Worm (Caenorhabditis elegans): ENCODE measurements around the gene srh-73.
"Not testable (repeated sequence)": the region's sequence is repeated elsewhere in the genome, so short reads cannot be mapped to it uniquely, and the experiment has no call there.

Gene srh-73

ce11 chrII:12530958-12531357, 19.0 kb downstream of the srh-73 start, which contains the start of gene srx-120:
Gene srx-120 (plus strand): TSS chrII:12531258.
- TF ChIP-seq tab-1 (GFP tag; IDR thresholded peaks at IDR 0.05) (no peak), flt-1 (GFP tag; IDR thresholded peaks at IDR 0.05) (no peak), ref-1 (GFP tag; conservative IDR thresholded peaks at IDR 0.05) (no peak), med-1 (GFP tag; optimal IDR thresholded peaks at IDR 0.05; ENCODE audit: insufficient read depth) (no peak), ztf-23 (GFP tag; IDR thresholded peaks at IDR 0.05) (no peak), T22C8.4 (GFP tag; IDR thresholded peaks at IDR 0.05) (no peak), klf-2 (GFP tag; conservative IDR thresholded peaks at IDR 0.05) (no peak), cog-1 (tag; optimal IDR thresholded peaks at IDR 0.05) (no peak), ztf-29 (GFP tag; IDR thresholded peaks at IDR 0.05) (no peak)

DNA sequence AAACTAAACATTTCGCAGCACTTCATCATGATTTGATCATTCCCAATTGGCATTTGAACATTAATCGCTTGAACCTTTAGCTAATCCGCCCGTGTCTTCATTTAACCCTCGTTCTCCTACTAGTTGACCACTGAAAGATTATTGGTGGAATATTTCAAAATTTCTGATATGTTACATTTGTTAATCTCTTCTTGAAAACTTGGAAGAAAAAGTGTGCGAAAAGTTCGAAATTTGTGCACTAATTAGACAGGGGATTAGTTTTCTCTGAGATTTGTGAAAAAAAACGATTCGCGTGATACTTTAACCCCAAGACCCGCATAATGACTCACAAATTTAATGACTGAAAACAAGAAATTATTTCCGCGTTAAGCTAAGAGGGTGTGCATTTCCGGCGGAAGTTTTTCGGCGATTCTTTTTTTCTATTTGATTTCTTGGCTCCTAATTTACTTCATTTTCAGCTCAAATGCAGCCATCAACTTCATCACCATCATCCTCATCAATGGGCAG, 23.4 kb downstream of the srh-73 start, which contains the start of gene nimk-1:
TSS of gene nimk-1 (plus strand) at position 457 of the 507 bp plus-strand sequence.
- TF ChIP-seq tab-1 (GFP tag; IDR thresholded peaks at IDR 0.05) (no peak), ztf-23 (GFP tag; IDR thresholded peaks at IDR 0.05) (no peak), flt-1 (GFP tag; IDR thresholded peaks at IDR 0.05) (no peak), T22C8.4 (GFP tag; IDR thresholded peaks at IDR 0.05) (no peak), ztf-29 (GFP tag; IDR thresholded peaks at IDR 0.05) (no peak), med-1 (GFP tag; optimal IDR thresholded peaks at IDR 0.05; ENCODE audit: insufficient read depth) (no peak), ref-1 (GFP tag; conservative IDR thresholded peaks at IDR 0.05) (no peak)

DNA sequence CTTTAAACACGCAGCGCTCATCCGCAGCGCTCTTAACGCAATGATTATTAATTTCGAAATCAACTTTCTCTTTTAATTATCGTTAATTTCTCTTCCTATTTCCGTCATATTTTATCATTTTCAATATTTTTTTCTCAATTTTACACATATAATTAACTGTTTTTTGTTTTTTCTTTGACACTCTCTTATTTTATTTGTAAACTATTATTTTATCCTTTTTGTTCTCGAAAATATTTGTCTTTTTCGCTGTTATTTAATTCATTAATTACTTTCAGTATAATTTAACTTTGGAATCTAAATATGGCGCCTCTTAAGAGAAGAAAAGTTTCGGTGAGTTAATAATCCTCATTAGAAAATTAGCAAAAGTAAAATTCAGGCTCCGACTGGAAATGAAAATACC, 24.2 kb downstream of the srh-73 start, which contains the start of gene F49C5.3:
TSS of gene F49C5.3 (plus strand) at position 301 of the 400 bp plus-strand sequence.
- TF ChIP-seq flt-1 (GFP tag; IDR thresholded peaks at IDR 0.05); ztf-29 (GFP tag; IDR thresholded peaks at IDR 0.05); klf-2 (GFP tag; conservative IDR thresholded peaks at IDR 0.05): not testable (repeated sequence)

- TF ChIP-seq ztf-23 (GFP tag; IDR thresholded peaks at IDR 0.05) = no peak
Measured at ce11 chrII:12539395-12539794, 27.4 kb downstream of the srh-73 start.

DNA sequence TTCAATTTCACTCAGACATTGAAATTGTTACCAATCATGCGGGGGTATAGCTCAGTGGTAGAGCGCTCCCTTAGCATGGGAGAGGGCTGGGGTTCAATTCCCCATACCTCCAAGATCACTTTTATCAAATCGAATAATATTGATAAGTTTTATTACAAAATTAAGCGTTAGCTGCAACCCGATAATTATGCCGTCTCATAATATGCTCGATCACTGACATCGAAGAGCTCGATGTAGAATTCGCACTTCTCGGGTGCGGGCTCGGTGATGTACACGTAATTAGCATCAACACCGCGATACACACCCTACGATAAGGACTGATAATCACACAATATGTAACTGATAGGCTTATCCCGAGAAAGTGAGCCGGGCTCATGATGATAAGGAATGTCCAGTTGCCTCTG, 30.6 kb downstream of the srh-73 start:
- TF ChIP-seq ztf-23 (GFP tag; IDR thresholded peaks at IDR 0.05) (no peak), flt-1 (GFP tag; IDR thresholded peaks at IDR 0.05) (no peak), ztf-29 (GFP tag; IDR thresholded peaks at IDR 0.05) (no peak), klf-2 (GFP tag; conservative IDR thresholded peaks at IDR 0.05) (no peak), tab-1 (GFP tag; IDR thresholded peaks at IDR 0.05) (no peak), ref-1 (GFP tag; conservative IDR thresholded peaks at IDR 0.05) (no peak), med-1 (GFP tag; optimal IDR thresholded peaks at IDR 0.05; ENCODE audit: insufficient read depth) (no peak), cog-1 (tag; optimal IDR thresholded peaks at IDR 0.05) (no peak), T22C8.4 (GFP tag; IDR thresholded peaks at IDR 0.05) (no peak)

DNA sequence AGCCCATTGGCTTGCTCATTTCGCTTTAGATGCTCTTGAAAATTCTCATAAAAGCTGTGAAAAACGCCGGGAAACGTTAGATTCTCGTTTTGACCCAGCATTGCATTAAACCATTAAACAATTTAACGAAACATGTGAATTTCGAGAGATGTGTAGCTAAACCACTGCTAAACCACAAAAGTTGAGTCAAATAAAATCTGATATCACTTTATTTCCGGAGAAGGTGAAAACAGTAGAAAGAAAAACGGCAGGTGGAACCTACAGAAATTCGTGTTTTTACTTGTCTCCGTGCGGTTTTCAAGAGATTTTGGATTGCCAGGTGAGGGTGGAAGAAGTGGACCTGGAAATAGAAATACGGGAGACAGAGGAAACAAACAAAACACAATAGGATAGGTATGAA, 32.6 kb downstream of the srh-73 start, which contains the start of gene F49C5.9:
TSS of gene F49C5.9 (minus strand) at position 101 of the 400 bp plus-strand sequence.
- TF ChIP-seq ztf-23 (GFP tag; IDR thresholded peaks at IDR 0.05) (no peak), cog-1 (tag; optimal IDR thresholded peaks at IDR 0.05) (no peak), ref-1 (GFP tag; conservative IDR thresholded peaks at IDR 0.05) (no peak), med-1 (GFP tag; optimal IDR thresholded peaks at IDR 0.05; ENCODE audit: insufficient read depth) (no peak), T22C8.4 (GFP tag; IDR thresholded peaks at IDR 0.05) (no peak), ztf-29 (GFP tag; IDR thresholded peaks at IDR 0.05) (no peak), tab-1 (GFP tag; IDR thresholded peaks at IDR 0.05) (no peak), klf-2 (GFP tag; conservative IDR thresholded peaks at IDR 0.05) (no peak), flt-1 (GFP tag; IDR thresholded peaks at IDR 0.05) (no peak)

- TF ChIP-seq med-1 (GFP tag; optimal IDR thresholded peaks at IDR 0.05; ENCODE audit: insufficient read depth) (no peak), klf-2 (GFP tag; conservative IDR thresholded peaks at IDR 0.05) (no peak), ztf-23 (GFP tag; IDR thresholded peaks at IDR 0.05) (no peak), cog-1 (tag; optimal IDR thresholded peaks at IDR 0.05) (no peak), flt-1 (GFP tag; IDR thresholded peaks at IDR 0.05) (no peak), ztf-29 (GFP tag; IDR thresholded peaks at IDR 0.05) (no peak), T22C8.4 (GFP tag; IDR thresholded peaks at IDR 0.05) (no peak), ref-1 (GFP tag; conservative IDR thresholded peaks at IDR 0.05) (no peak), tab-1 (GFP tag; IDR thresholded peaks at IDR 0.05) (no peak)
Measured at ce11 chrII:12546413-12546812, 34.4 kb downstream of the srh-73 start, which contains the start of the genes F49C5.5 and F49C5.10. Gene F49C5.5 (minus strand): TSS chrII:12546513. Gene F49C5.10 (plus strand): TSS chrII:12546756.

- no peak for TF ChIP-seq flt-1 (GFP tag; IDR thresholded peaks at IDR 0.05)
- TF ChIP-seq T22C8.4 (GFP tag; IDR thresholded peaks at IDR 0.05) = no peak
- TF ChIP-seq klf-2 (GFP tag; conservative IDR thresholded peaks at IDR 0.05) = no peak
- no peak for TF ChIP-seq cog-1 (tag; optimal IDR thresholded peaks at IDR 0.05)
Measured at ce11 chrII:12547547-12547946, 35.6 kb downstream of the srh-73 start, which contains the start of gene F49C5.16. Gene F49C5.16 (plus strand): TSS chrII:12547847.

DNA sequence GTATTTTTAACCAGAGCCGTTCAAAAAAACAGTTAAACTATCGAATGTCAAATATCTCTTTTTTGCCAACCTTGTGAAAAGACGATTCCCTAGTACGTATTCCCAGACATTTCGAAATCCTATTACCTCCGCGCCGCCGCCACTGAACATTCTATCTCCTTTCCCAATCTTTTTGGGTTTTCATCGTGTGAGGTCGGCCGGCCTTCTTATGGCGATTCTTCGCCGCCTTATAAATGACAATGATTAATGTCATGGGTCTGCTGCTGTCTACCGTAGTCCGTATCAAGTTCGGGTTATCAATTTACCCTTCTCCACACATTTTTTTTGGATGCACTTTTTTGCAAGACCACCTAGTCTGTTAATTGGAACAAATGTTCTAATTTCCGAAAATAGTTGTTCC, 37.6 kb downstream of the srh-73 start:
- TF ChIP-seq ref-1 (GFP tag; conservative IDR thresholded peaks at IDR 0.05) = no peak
- TF ChIP-seq med-1 (GFP tag; optimal IDR thresholded peaks at IDR 0.05; ENCODE audit: insufficient read depth) = no peak
- TF ChIP-seq T22C8.4 (GFP tag; IDR thresholded peaks at IDR 0.05) = no peak
- no peak for TF ChIP-seq klf-2 (GFP tag; conservative IDR thresholded peaks at IDR 0.05)
- TF ChIP-seq cog-1 (tag; optimal IDR thresholded peaks at IDR 0.05) = no peak

- TF ChIP-seq cog-1 (tag; optimal IDR thresholded peaks at IDR 0.05) = no peak
- no peak for TF ChIP-seq T22C8.4 (GFP tag; IDR thresholded peaks at IDR 0.05)
- no peak for TF ChIP-seq flt-1 (GFP tag; IDR thresholded peaks at IDR 0.05)
- TF ChIP-seq tab-1 (GFP tag; IDR thresholded peaks at IDR 0.05) = no peak
- no peak for TF ChIP-seq ztf-23 (GFP tag; IDR thresholded peaks at IDR 0.05)
- TF ChIP-seq ref-1 (GFP tag; conservative IDR thresholded peaks at IDR 0.05) = no peak
- TF ChIP-seq klf-2 (GFP tag; conservative IDR thresholded peaks at IDR 0.05) = no peak
- no peak for TF ChIP-seq ztf-29 (GFP tag; IDR thresholded peaks at IDR 0.05)
- no peak for TF ChIP-seq med-1 (GFP tag; optimal IDR thresholded peaks at IDR 0.05; ENCODE audit: insufficient read depth)
Measured at ce11 chrII:12550940-12551339, 39.0 kb downstream of the srh-73 start.

All from whole organism, midembryonic.